Fruit fly (Drosophila melanogaster): Measurements from ENCODE around the gene CG15638.

- TF ChIP-seq h (optimal IDR thresholded peaks at IDR 0.05) (no peak), psq (optimal IDR thresholded peaks at IDR 0.05) (no peak), insv (optimal IDR thresholded peaks at IDR 0.05) (no peak), Sin3A (optimal IDR thresholded peaks at IDR 0.05) (no peak), Myc (optimal IDR thresholded peaks at IDR 0.05) (no peak)
Measured at dm6 chr2L:13531785-13532184, 3.8 kb downstream of the CG15638 start, which contains the start of gene CG33644.

Measured in Kc167 (cell line).